Worm (Caenorhabditis elegans): Measurements from ENCODE around the gene cdt-2.

The cdt-2 gene

ce11 chrV:15004800-15005199 is 13.9 kb upstream of the cdt-2 start, which contains the start of gene hrde-2:
Gene hrde-2, plus strand, starts transcription at chrV:15005100.
- TF ChIP-seq W03F9.2 (tag; optimal IDR thresholded peaks at IDR 0.05): no peak
- no peak for TF ChIP-seq dao-5 (tag; optimal IDR thresholded peaks at IDR 0.05)
- no peak for TF ChIP-seq him-1 (tag; optimal IDR thresholded peaks at IDR 0.05)

ce11 chrV:15002184-15002690 is 11.3 kb upstream of the cdt-2 start, which contains the start of the genes fib-1 and mut-15:
Gene fib-1, minus strand, starts transcription at chrV:15002223.
Gene mut-15, plus strand, starts transcription at chrV:15002543.
- TF ChIP-seq W03F9.2 (tag; optimal IDR thresholded peaks at IDR 0.05) (peak; percentile 90), dao-5 (tag; optimal IDR thresholded peaks at IDR 0.05) (no peak), him-1 (tag; optimal IDR thresholded peaks at IDR 0.05) (peak; percentile 55)

- no peak for TF ChIP-seq him-1 (tag; optimal IDR thresholded peaks at IDR 0.05)
- TF ChIP-seq dao-5 (tag; optimal IDR thresholded peaks at IDR 0.05): no peak
- no peak for TF ChIP-seq W03F9.2 (tag; optimal IDR thresholded peaks at IDR 0.05)
Observed at ce11 chrV:15001536-15001935, 10.6 kb upstream of the cdt-2 start.

- TF ChIP-seq him-1 (tag; optimal IDR thresholded peaks at IDR 0.05) (no peak), dao-5 (tag; optimal IDR thresholded peaks at IDR 0.05) (peak; percentile 19)
Observed at ce11 chrV:15000055-15000704, 9.3 kb upstream of the cdt-2 start, which contains the start of gene rps-16. Gene rps-16, minus strand, starts transcription at chrV:15000541.

- no peak for TF ChIP-seq him-1 (tag; optimal IDR thresholded peaks at IDR 0.05)
- TF ChIP-seq W03F9.2 (tag; optimal IDR thresholded peaks at IDR 0.05): no peak
- no peak for TF ChIP-seq dao-5 (tag; optimal IDR thresholded peaks at IDR 0.05)
Observed at ce11 chrV:14999485-15000023, 8.6 kb upstream of the cdt-2 start, which contains the start of gene T01C3.11. Gene T01C3.11, plus strand, starts transcription at chrV:14999535.

- TF ChIP-seq W03F9.2 (tag; optimal IDR thresholded peaks at IDR 0.05) (no peak), dao-5 (tag; optimal IDR thresholded peaks at IDR 0.05) (no peak), him-1 (tag; optimal IDR thresholded peaks at IDR 0.05) (no peak)
Observed at ce11 chrV:14996236-14996635, 5.3 kb upstream of the cdt-2 start, which contains the start of gene irld-14. Gene irld-14, plus strand, starts transcription at chrV:14996536.

ce11 chrV:14993620-14994019 is 2.7 kb upstream of the cdt-2 start, which contains the start of gene fil-1:
Gene fil-1, plus strand, starts transcription at chrV:14993838.
- TF ChIP-seq W03F9.2 (tag; optimal IDR thresholded peaks at IDR 0.05) (no peak), dao-5 (tag; optimal IDR thresholded peaks at IDR 0.05) (no peak)

ce11 chrV:14992627-14993117 is 1.7 kb upstream of the cdt-2 start, which contains the start of gene T01C3.3:
Gene T01C3.3, minus strand, starts transcription at chrV:14992677.
- no peak for TF ChIP-seq W03F9.2 (tag; optimal IDR thresholded peaks at IDR 0.05)
- no peak for TF ChIP-seq him-1 (tag; optimal IDR thresholded peaks at IDR 0.05)
- no peak for TF ChIP-seq dao-5 (tag; optimal IDR thresholded peaks at IDR 0.05)

ce11 chrV:14991489-14991888 is 563 bp upstream of the cdt-2 start:
- TF ChIP-seq W03F9.2 (tag; optimal IDR thresholded peaks at IDR 0.05): no peak

- TF ChIP-seq dao-5 (tag; optimal IDR thresholded peaks at IDR 0.05) (no peak), W03F9.2 (tag; optimal IDR thresholded peaks at IDR 0.05) (no peak), him-1 (tag; optimal IDR thresholded peaks at IDR 0.05) (no peak)
Observed at ce11 chrV:14984593-14984992, 6.3 kb downstream of the cdt-2 start, which contains the start of gene F02D8.4. Gene F02D8.4, plus strand, starts transcription at chrV:14984893.

- TF ChIP-seq dao-5 (tag; optimal IDR thresholded peaks at IDR 0.05) (no peak), W03F9.2 (tag; optimal IDR thresholded peaks at IDR 0.05) (no peak), him-1 (tag; optimal IDR thresholded peaks at IDR 0.05) (no peak)
Observed at ce11 chrV:14979937-14980336, 11.0 kb downstream of the cdt-2 start, which contains the start of gene xbx-1. Gene xbx-1, plus strand, starts transcription at chrV:14980237.

- TF ChIP-seq him-1 (tag; optimal IDR thresholded peaks at IDR 0.05) (no peak), W03F9.2 (tag; optimal IDR thresholded peaks at IDR 0.05) (no peak), dao-5 (tag; optimal IDR thresholded peaks at IDR 0.05) (no peak)
Observed at ce11 chrV:14978205-14978751, 12.6 kb downstream of the cdt-2 start, which contains the start of the genes grd-12 and F02D8.1. Gene grd-12, plus strand, starts transcription at chrV:14978505. Gene F02D8.1, minus strand, starts transcription at chrV:14978701.

ce11 chrV:14971136-14971535 is 19.8 kb downstream of the cdt-2 start, which contains the start of gene nlp-59:
Gene nlp-59, plus strand, starts transcription at chrV:14971436.
- TF ChIP-seq dao-5 (tag; optimal IDR thresholded peaks at IDR 0.05) (no peak), him-1 (tag; optimal IDR thresholded peaks at IDR 0.05) (no peak), W03F9.2 (tag; optimal IDR thresholded peaks at IDR 0.05) (no peak)

- TF ChIP-seq W03F9.2 (tag; optimal IDR thresholded peaks at IDR 0.05) (no peak), him-1 (tag; optimal IDR thresholded peaks at IDR 0.05) (no peak), dao-5 (tag; optimal IDR thresholded peaks at IDR 0.05) (no peak)
Observed at ce11 chrV:14955676-14956075, 35.2 kb downstream of the cdt-2 start, which contains the start of gene F02D8.9. Gene F02D8.9, minus strand, starts transcription at chrV:14955776.
